Fruit fly (Drosophila melanogaster): ENCODE data around the gene Es2.

DNA sequence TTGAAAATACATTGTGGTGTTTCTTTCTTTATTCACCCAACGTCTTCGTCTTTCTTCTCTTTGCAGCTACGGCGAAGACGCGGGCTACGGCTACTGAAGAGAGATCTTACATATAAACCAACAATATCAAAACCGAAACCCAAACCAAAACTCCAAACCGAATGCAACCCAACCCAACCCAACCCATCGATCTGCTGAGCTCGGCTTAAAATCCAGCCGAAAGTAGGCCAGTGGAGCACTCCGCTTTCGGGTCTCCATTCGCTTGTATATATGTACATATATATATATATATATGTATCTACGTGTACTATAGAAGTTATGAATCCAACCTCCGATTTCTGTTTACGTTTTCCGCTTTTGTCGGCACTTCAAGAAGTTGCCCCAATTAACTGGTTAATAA lies 14.4 kb downstream of the Es2 start:
- TF ChIP-seq CTCF (optimal IDR thresholded peaks at IDR 0.05) (no peak), CG8478 (optimal IDR thresholded peaks at IDR 0.05) (no peak)
